Worm (Caenorhabditis elegans) whole organism, L1 larva: ENCODE results near the gene T12A2.21.
A peak's percentile ranks its signal among the peaks of the same experiment; 100 is the strongest.

ENCODE experiments used
- C16A3.4 ChIP-seq: fragments of 150-350 bp; optimal IDR thresholded peaks from 2 replicates; lab custom pipeline; 2014; ENCODE audit warnings: missing biosample characterization, missing genetic modification characterization
- F16B12.6 ChIP-seq: fragments of 150-350 bp; optimal IDR thresholded peaks from 2 replicates; lab custom pipeline; 2014; ENCODE audit warnings: missing biosample characterization, missing genetic modification characterization
- aha-1 ChIP-seq: fragments of 150-350 bp; optimal IDR thresholded peaks from 2 replicates; lab custom pipeline; 2014; ENCODE audit warnings: missing biosample characterization, missing genetic modification characterization
- ceh-82 ChIP-seq, 3 experiments: fragments of 150-350 bp in 1 of 3; sonication (generic microtip) in 2 of 3; optimal IDR thresholded peaks; 2 replicates each; lab custom pipeline; 2014 to 2017; ENCODE audit warnings: missing biosample characterization in 3 of 3, missing genetic modification characterization in 3 of 3
- ceh-88 ChIP-seq: fragments of 200-800 bp; sonication (Bioruptor generic); IDR thresholded peaks from 2 replicates; pipeline ENCODE4 v1.3.6; 2022; ENCODE audit warnings: missing genetic modification characterization, missing compliant biosample characterization
- ceh-90 ChIP-seq: sonication (generic microtip); optimal IDR thresholded peaks from 2 replicates; lab custom pipeline; 2016; ENCODE audit warnings: missing genetic modification characterization, missing compliant biosample characterization
- dpl-1 ChIP-seq, 3 experiments: fragments of 150-350 bp in 2 of 3; sonication (generic microtip) in 1 of 3; optimal IDR thresholded peaks; 2 replicates each; lab custom pipeline; 2014 to 2017; ENCODE audit warnings: missing biosample characterization in 3 of 3, missing genetic modification characterization in 3 of 3, missing genetic modification reagents in 3 of 3
- dsc-1 ChIP-seq: sonication (generic microtip); optimal IDR thresholded peaks from 2 replicates; lab custom pipeline; 2016; ENCODE audit warnings: mild to moderate bottlenecking, missing genetic modification characterization, missing compliant biosample characterization
- efl-1 ChIP-seq, 4 experiments: fragments of 150-350 bp; optimal IDR thresholded peaks in 3 of 4; peaks in 1 of 4; 1 replicate in 1 of 4; 2 replicates in 3 of 4; lab custom pipeline; 2014; ENCODE audit warnings: missing biosample characterization in 2 of 4, missing genetic modification characterization in 2 of 4, missing genetic modification reagents in 2 of 4
- egl-27 ChIP-seq, 2 experiments: fragments of 150-350 bp in 1 of 2; sonication (generic microtip); optimal IDR thresholded peaks; 3 replicates each; lab custom pipeline; 2017 to 2018; ENCODE audit warnings: missing biosample characterization in 2 of 2, missing genetic modification characterization in 2 of 2, missing genetic modification reagents in 2 of 2
- elt-2 ChIP-seq: sonication (generic microtip); optimal IDR thresholded peaks from 2 replicates; lab custom pipeline; 2016; ENCODE audit warnings: missing genetic modification characterization, mild to moderate bottlenecking, inconsistent platforms, missing compliant biosample characterization, missing genetic modification reagents
- fkh-10 ChIP-seq: sonication (generic microtip); optimal IDR thresholded peaks from 2 replicates; lab custom pipeline; 2017; ENCODE audit warnings: missing biosample characterization, missing genetic modification reagents, missing genetic modification characterization
- fkh-8 ChIP-seq: sonication (generic microtip); optimal IDR thresholded peaks from 2 replicates; lab custom pipeline; 2016; ENCODE audit warnings: mild to moderate bottlenecking, missing genetic modification characterization, missing compliant biosample characterization
- fos-1 ChIP-seq: fragments of 150-350 bp; optimal IDR thresholded peaks from 2 replicates; lab custom pipeline; 2014; ENCODE audit warnings: missing biosample characterization, missing genetic modification characterization
- grh-1 ChIP-seq: fragments of 200-800 bp; sonication (Bioruptor generic); IDR thresholded peaks from 2 replicates; pipeline ENCODE4 v1.3.6; 2022; ENCODE audit warnings: missing genetic modification reagents, missing genetic modification characterization, missing compliant biosample characterization
- hlh-17 ChIP-seq: fragments of 200-800 bp; sonication (Bioruptor generic); optimal IDR thresholded peaks from 2 replicates; lab custom pipeline; 2018; ENCODE audit warnings: missing genetic modification characterization, mild to moderate bottlenecking, missing compliant biosample characterization, moderate library complexity, borderline replicate concordance
- jun-1 ChIP-seq: fragments of 150-350 bp; optimal IDR thresholded peaks from 2 replicates; lab custom pipeline; 2014; ENCODE audit warnings: missing biosample characterization, missing genetic modification reagents, missing genetic modification characterization
- lin-14 ChIP-seq: fragments of 200-800 bp; sonication (Bioruptor generic); optimal IDR thresholded peaks from 2 replicates; lab custom pipeline; 2018; ENCODE audit warnings: mild to moderate bottlenecking, missing genetic modification characterization, moderate library complexity, missing compliant biosample characterization
- lin-15B ChIP-seq: fragments of 150-350 bp; sonication (generic microtip); optimal IDR thresholded peaks from 3 replicates; lab custom pipeline; 2014; ENCODE audit warnings: missing biosample characterization, missing genetic modification characterization
- lin-35 ChIP-seq, 2 experiments: fragments of 150-350 bp; optimal IDR thresholded peaks; 2 replicates each; lab custom pipeline; 2014; ENCODE audit warnings: missing biosample characterization in 2 of 2, missing genetic modification characterization in 2 of 2, missing genetic modification reagents in 2 of 2
- lin-39 ChIP-seq: fragments of 150-350 bp; optimal IDR thresholded peaks from 2 replicates; lab custom pipeline; 2014; ENCODE audit warnings: missing biosample characterization, missing genetic modification reagents, missing genetic modification characterization
- lir-3 ChIP-seq: sonication (generic microtip); optimal IDR thresholded peaks from 2 replicates; lab custom pipeline; 2016; ENCODE audit warnings: mild to moderate bottlenecking, missing genetic modification characterization, moderate library complexity, missing compliant biosample characterization; ENCODE audit not compliant: poor library complexity
- mab-9 ChIP-seq: fragments of 200-800 bp; sonication (Bioruptor generic); IDR thresholded peaks from 2 replicates; pipeline ENCODE4 v1.3.6; 2022; ENCODE audit warnings: missing genetic modification reagents, missing genetic modification characterization, missing compliant biosample characterization
- mdl-1 ChIP-seq, 2 experiments: fragments of 150-350 bp; optimal IDR thresholded peaks; 2 replicates each; lab custom pipeline; 2014 to 2017; ENCODE audit warnings: missing biosample characterization in 2 of 2, missing genetic modification characterization in 2 of 2, inconsistent platforms in 1 of 2
- mef-2 ChIP-seq: fragments of 150-350 bp; optimal IDR thresholded peaks from 2 replicates; lab custom pipeline; 2014; ENCODE audit warnings: missing biosample characterization, missing genetic modification characterization
- mep-1 ChIP-seq: fragments of 150-350 bp; optimal IDR thresholded peaks from 2 replicates; lab custom pipeline; 2014; ENCODE audit warnings: missing biosample characterization, missing genetic modification characterization
- nhr-12 ChIP-seq: sonication (generic microtip); optimal IDR thresholded peaks from 2 replicates; lab custom pipeline; 2017; ENCODE audit warnings: missing biosample characterization, missing genetic modification characterization
- nhr-28 ChIP-seq: fragments of 150-350 bp; optimal IDR thresholded peaks from 2 replicates; lab custom pipeline; 2014; ENCODE audit warnings: missing biosample characterization, missing genetic modification characterization
- nhr-71 ChIP-seq: sonication (generic microtip); optimal IDR thresholded peaks from 2 replicates; lab custom pipeline; 2016; ENCODE audit warnings: mild to moderate bottlenecking, missing genetic modification characterization, moderate library complexity, missing compliant biosample characterization
- nhr-76 ChIP-seq: sonication (generic microtip); optimal IDR thresholded peaks from 2 replicates; lab custom pipeline; 2017; ENCODE audit warnings: missing biosample characterization, missing genetic modification characterization
- nhr-77 ChIP-seq: fragments of 150-350 bp; optimal IDR thresholded peaks from 2 replicates; lab custom pipeline; 2014; ENCODE audit warnings: missing biosample characterization, missing genetic modification characterization
- nhr-90 ChIP-seq: sonication (generic microtip); optimal IDR thresholded peaks from 2 replicates; lab custom pipeline; 2016; ENCODE audit warnings: mild to moderate bottlenecking, missing genetic modification characterization, missing compliant biosample characterization; ENCODE audit not compliant: poor library complexity
- pag-3 ChIP-seq: sonication (generic microtip); optimal IDR thresholded peaks from 2 replicates; lab custom pipeline; 2017; ENCODE audit warnings: missing genetic modification characterization, mild to moderate bottlenecking, missing compliant biosample characterization, antibody characterized with exemption, borderline replicate concordance; ENCODE audit not compliant: insufficient read depth
- pax-3 ChIP-seq: fragments of 200-800 bp; sonication (Bioruptor generic); optimal IDR thresholded peaks from 2 replicates; lab custom pipeline; 2018; ENCODE audit warnings: mild to moderate bottlenecking, missing genetic modification characterization, moderate library complexity, missing compliant biosample characterization
- pqm-1 ChIP-seq: sonication (generic microtip); optimal IDR thresholded peaks from 3 replicates; lab custom pipeline; 2017; ENCODE audit warnings: missing biosample characterization, missing genetic modification characterization
- snpc-4 ChIP-seq: fragments of 150-350 bp; optimal IDR thresholded peaks from 2 replicates; lab custom pipeline; 2014; ENCODE audit warnings: missing biosample characterization, missing genetic modification characterization
- sup-37 ChIP-seq: fragments of 200-800 bp; sonication (Bioruptor generic); optimal IDR thresholded peaks from 2 replicates; lab custom pipeline; 2018; ENCODE audit warnings: mild to moderate bottlenecking, missing genetic modification characterization, missing compliant biosample characterization
- swsn-7 ChIP-seq: sonication (generic microtip); optimal IDR thresholded peaks from 2 replicates; lab custom pipeline; 2016; ENCODE audit warnings: missing genetic modification characterization, missing compliant biosample characterization
- tbx-2 ChIP-seq: sonication (generic microtip); optimal IDR thresholded peaks from 2 replicates; lab custom pipeline; 2016; ENCODE audit warnings: missing genetic modification characterization, missing compliant biosample characterization
- unc-130 ChIP-seq: fragments of 150-350 bp; optimal IDR thresholded peaks from 2 replicates; lab custom pipeline; 2017; ENCODE audit warnings: missing biosample characterization, missing genetic modification characterization, inconsistent platforms
- unc-62 ChIP-seq: fragments of 150-350 bp; optimal IDR thresholded peaks from 2 replicates; lab custom pipeline; 2014; ENCODE audit warnings: missing biosample characterization, missing genetic modification reagents, missing genetic modification characterization
- unc-98 ChIP-seq: fragments of 200-800 bp; sonication (Bioruptor generic); IDR thresholded peaks from 2 replicates; pipeline ENCODE4 v1.3.6; 2022; ENCODE audit warnings: missing genetic modification characterization, missing compliant biosample characterization
- vab-15 ChIP-seq: sonication (generic microtip); optimal IDR thresholded peaks from 2 replicates; lab custom pipeline; 2017; ENCODE audit warnings: missing genotype, mild to moderate bottlenecking, missing genetic modification characterization, missing compliant biosample characterization
- xbp-1 ChIP-seq: sonication (generic microtip); optimal IDR thresholded peaks from 2 replicates; lab custom pipeline; 2016; ENCODE audit warnings: missing genetic modification characterization, missing compliant biosample characterization

The T12A2.21 gene

ce11 chrIII:6278301-6278827 is 41.8 kb upstream of the T12A2.21 start, which contains the start of gene C18F10.7 (continued):
- no peak for TF ChIP-seq unc-130
- TF ChIP-seq ceh-82 (tag; optimal IDR thresholded peaks at IDR 0.05; lab: Kevin White, UChicago), result peak; percentile 37 to 64 (median 38)
- 0 out of 2 replicates have a peak, but pooled peaks have one; percentile 8 for TF ChIP-seq grh-1
- no peak; the same call in 1 of the 2 replicates for TF ChIP-seq ceh-88 (GFP tag; lab: Robert Waterston, UW)
- no peak for TF ChIP-seq nhr-76 (tag; lab: Kevin White, UChicago)
- peak; percentile 35 for TF ChIP-seq C16A3.4
- TF ChIP-seq elt-2 (tag; lab: Kevin White, UChicago), result peak; percentile 61
- peak; percentile 51 for TF ChIP-seq lin-39 (tag; lab: Kevin White, UChicago)
- TF ChIP-seq swsn-7 (tag; lab: Kevin White, UChicago), result peak; percentile 86
- peak; percentile 3 for TF ChIP-seq sup-37
- TF ChIP-seq fkh-8 (tag; lab: Kevin White, UChicago), result peak; percentile 52
- TF ChIP-seq hlh-17, result no peak
- no peak for TF ChIP-seq fkh-10
- TF ChIP-seq nhr-77, result peak; percentile 11
- peak; percentile 37 for TF ChIP-seq lir-3 (tag; lab: Kevin White, UChicago)
- TF ChIP-seq ceh-90, result no peak
- peak; percentile 36 for TF ChIP-seq jun-1 (tag; lab: Kevin White, UChicago)
- no peak for TF ChIP-seq mab-9 (GFP tag; lab: Robert Waterston, UW)
- no peak for TF ChIP-seq unc-62 (GFP tag; lab: Kevin White, UChicago)
- TF ChIP-seq xbp-1, result peak; percentile 70
- no peak for TF ChIP-seq pag-3 (tag; lab: Kevin White, UChicago)
- no peak for TF ChIP-seq nhr-12
- peak; percentile 66 for TF ChIP-seq dsc-1 (tag; lab: Kevin White, UChicago)
- peak; percentile 79 to 85 for TF ChIP-seq efl-1 (optimal IDR thresholded peaks at IDR 0.05; lab: Kevin White, UChicago)
- TF ChIP-seq efl-1 (GFP tag; optimal IDR thresholded peaks at IDR 0.05 in 1 of 2; lab: Kevin White, UChicago), result peak; percentile 60 to 95
- TF ChIP-seq aha-1 (tag; lab: Kevin White, UChicago), result no peak
- no peak for TF ChIP-seq egl-27 (tag; optimal IDR thresholded peaks at IDR 0.05; lab: Kevin White, UChicago)
- TF ChIP-seq pqm-1 (tag; lab: Kevin White, UChicago), result no peak
- peak; percentile 50 for TF ChIP-seq mep-1 (tag; lab: Kevin White, UChicago)
- peak; percentile 87 for TF ChIP-seq lin-14 (GFP tag; lab: Kevin White, UChicago)
- peak in 1 of 2 experiments; percentile 90 for TF ChIP-seq mdl-1 (tag; optimal IDR thresholded peaks at IDR 0.05; lab: Kevin White, UChicago)
- no peak for TF ChIP-seq nhr-28
- TF ChIP-seq mef-2, result peak; percentile 61
- TF ChIP-seq fos-1 (tag; lab: Kevin White, UChicago), result peak; percentile 73
- peak; percentile 30 to 56 (median 48) for TF ChIP-seq dpl-1 (GFP tag; optimal IDR thresholded peaks at IDR 0.05; lab: Kevin White, UChicago)

- TF ChIP-seq lin-15B (tag; lab: Kevin White, UChicago) (no peak), tbx-2 (no peak), fkh-10 (no peak), swsn-7 (tag; lab: Kevin White, UChicago) (no peak), nhr-71 (tag; lab: Kevin White, UChicago) (no peak), pag-3 (tag; lab: Kevin White, UChicago) (no peak), lin-35 (GFP tag; optimal IDR thresholded peaks at IDR 0.05; lab: Kevin White, UChicago) (no peak), pax-3 (tag; lab: Kevin White, UChicago) (no peak), xbp-1 (no peak), aha-1 (tag; lab: Kevin White, UChicago) (no peak), snpc-4 (tag; lab: Kevin White, UChicago) (no peak), lin-39 (tag; lab: Kevin White, UChicago) (no peak), hlh-17 (no peak), C16A3.4 (no peak), vab-15 (no peak), F16B12.6 (no peak), sup-37 (no peak), nhr-90 (tag; lab: Kevin White, UChicago) (no peak), unc-98 (GFP tag; lab: Robert Waterston, UW) (no peak)
- TF ChIP-seq, all 84 proteins: peak for 0
Measured at ce11 chrIII:6272868-6273267, 36.3 kb upstream of the T12A2.21 start, which contains the start of gene C18F10.2. TSS of gene C18F10.2 (plus strand) at chrIII:6273168.
